Worm (Caenorhabditis elegans): ENCODE measurements around the gene F31D5.2.
A peak's percentile ranks its signal among the peaks of the same experiment; 100 is the strongest.

Gene F31D5.2

DNA sequence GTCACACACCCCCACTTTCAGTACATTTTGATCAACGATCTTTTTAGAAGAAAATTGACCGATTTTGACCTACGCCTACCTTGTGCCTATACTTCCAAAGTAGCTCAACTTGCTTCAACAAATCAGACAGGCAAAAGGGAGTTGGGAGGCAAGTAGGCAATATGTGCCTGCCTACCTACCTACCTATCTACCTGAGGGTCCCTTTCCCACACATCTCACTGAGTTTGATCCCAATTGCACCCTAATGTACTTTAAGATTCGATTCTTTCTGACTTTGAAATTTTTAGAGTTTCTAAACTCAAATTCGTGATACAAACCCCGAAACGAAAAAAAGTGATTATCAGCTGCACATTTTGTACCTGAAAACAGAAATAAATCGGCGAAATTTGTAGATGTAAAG lies 52.3 kb downstream of the F31D5.2 start:
- TF ChIP-seq ceh-62 (tag; optimal IDR thresholded peaks at IDR 0.05) = no peak
- no peak for TF ChIP-seq nhr-42 (GFP tag; IDR thresholded peaks at IDR 0.05)
- no peak for TF ChIP-seq nhr-77 (tag; optimal IDR thresholded peaks at IDR 0.05)
- no peak for TF ChIP-seq dve-1 (tag; optimal IDR thresholded peaks at IDR 0.05; ENCODE audit: insufficient read depth)
- no peak for TF ChIP-seq spr-3 (GFP tag; optimal IDR thresholded peaks at IDR 0.05)
- no peak for TF ChIP-seq ceh-28 (tag; optimal IDR thresholded peaks at IDR 0.05)
- TF ChIP-seq aha-1 (tag) = peak; percentile 98
- no peak for TF ChIP-seq gei-8 (GFP tag; optimal IDR thresholded peaks at IDR 0.05)
- no peak for TF ChIP-seq Y75B8A.6 (GFP tag; IDR thresholded peaks at IDR 0.05)
